Fruit fly (Drosophila melanogaster): ENCODE measurements around the gene CG42784.
A peak's percentile ranks its signal among the peaks of the same experiment; 100 is the strongest.

The CG42784 gene

DNA sequence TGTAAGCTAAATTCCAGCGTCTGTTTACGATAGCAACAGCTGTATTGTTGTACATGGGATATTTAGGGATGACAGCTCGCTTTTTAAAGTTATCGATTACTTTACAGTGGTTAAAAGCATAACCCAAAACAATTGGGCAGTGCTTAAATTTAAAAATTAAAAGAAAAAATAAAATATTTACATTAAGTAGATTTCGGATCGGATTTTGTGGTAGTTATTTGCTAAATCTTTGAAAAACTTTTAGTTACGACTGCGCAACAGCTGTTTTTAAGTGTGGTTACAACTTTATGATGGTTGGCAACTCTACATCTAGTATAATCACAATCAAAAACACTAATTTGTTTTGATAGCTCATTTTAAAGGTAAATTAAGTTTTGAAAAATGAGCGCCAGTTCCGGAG is 28.0 kb upstream of the CG42784 start, which contains the start of the genes Ing5 and CG7099:
Gene Ing5, minus strand, starts transcription at position 58 of the 400 bp plus-strand sequence.
Gene CG7099, plus strand, starts transcription at position 317 of the 400 bp plus-strand sequence.
- TF ChIP-seq CG17806 (tag; optimal IDR thresholded peaks at IDR 0.05) (peak; percentile 94), CG10348 (GFP tag; IDR thresholded peaks at IDR 0.05) (peak; percentile 63), Ets98B (GFP tag; IDR thresholded peaks at IDR 0.05) (peak; percentile 93), Pif1A (GFP tag; optimal IDR thresholded peaks at IDR 0.05) (no peak), CG13204 (GFP tag; optimal IDR thresholded peaks at IDR 0.05) (no peak), rn (GFP tag; IDR thresholded peaks at IDR 0.05) (peak; percentile 87), EcR (GFP tag; optimal IDR thresholded peaks at IDR 0.05) (no peak), gl (tag; optimal IDR thresholded peaks at IDR 0.05) (peak; percentile 77), Pif1B (GFP tag; optimal IDR thresholded peaks at IDR 0.05) (peak; percentile 93), CG34367 (tag; optimal IDR thresholded peaks at IDR 0.05) (peak; percentile 88), fd96Ca (GFP tag; IDR thresholded peaks at IDR 0.05) (peak; percentile 93), Snoo (tag; optimal IDR thresholded peaks at IDR 0.05) (peak; percentile 95), CG15710 (tag; optimal IDR thresholded peaks at IDR 0.05) (peak; percentile 93), CG4496 (GFP tag; IDR thresholded peaks at IDR 0.05) (peak; percentile 96), CG14655 (GFP tag; optimal IDR thresholded peaks at IDR 0.05) (no peak), CG32121 (GFP tag; IDR thresholded peaks at IDR 0.05) (peak; percentile 93), CG8301 (tag; optimal IDR thresholded peaks at IDR 0.05) (peak; percentile 89), CG12605 (GFP tag; IDR thresholded peaks at IDR 0.05) (peak; percentile 89), CG8159 (tag; optimal IDR thresholded peaks at IDR 0.05) (peak; percentile 93), D1 (tag; optimal IDR thresholded peaks at IDR 0.05) (no peak), CG9948 (tag; optimal IDR thresholded peaks at IDR 0.05) (peak; percentile 92)

DNA sequence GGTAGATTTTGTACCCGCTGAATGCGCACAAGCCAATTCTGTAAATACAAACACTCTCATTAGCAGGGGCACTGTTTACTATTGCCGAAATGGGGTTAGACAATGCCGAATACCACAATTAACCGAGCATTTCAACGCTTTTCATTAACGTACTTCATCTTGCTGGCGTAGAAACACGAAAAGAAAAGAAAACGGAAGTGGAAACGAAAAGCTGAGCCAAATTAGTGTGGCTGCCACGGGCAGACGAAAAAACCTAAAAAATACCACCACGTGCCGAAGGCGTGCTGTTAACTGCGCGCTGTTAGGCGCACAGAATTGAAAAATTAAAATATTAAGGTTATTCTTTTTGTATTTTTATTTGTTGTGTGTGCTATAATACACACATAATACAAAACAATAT is 20.3 kb upstream of the CG42784 start, which contains the start of gene RpL24:
Gene RpL24, minus strand, starts transcription at position 229 of the 400 bp plus-strand sequence.
- TF ChIP-seq CG10348 (GFP tag; IDR thresholded peaks at IDR 0.05) = no peak
- TF ChIP-seq gl (tag; optimal IDR thresholded peaks at IDR 0.05) = peak; percentile 80
- TF ChIP-seq rn (GFP tag; IDR thresholded peaks at IDR 0.05) = peak; percentile 62; the same call in 1 of the 2 replicates
- TF ChIP-seq CG14655 (GFP tag; optimal IDR thresholded peaks at IDR 0.05) = no peak
- peak; percentile 84 for TF ChIP-seq Pif1B (GFP tag; optimal IDR thresholded peaks at IDR 0.05)
- peak; percentile 89 for TF ChIP-seq Pif1A (GFP tag; optimal IDR thresholded peaks at IDR 0.05)
- TF ChIP-seq CG32121 (GFP tag; IDR thresholded peaks at IDR 0.05) = peak; percentile 62; the same call in 1 of the 2 replicates
- TF ChIP-seq EcR (GFP tag; optimal IDR thresholded peaks at IDR 0.05) = no peak
- TF ChIP-seq Snoo (tag; optimal IDR thresholded peaks at IDR 0.05) = peak; percentile 95
- TF ChIP-seq CG17806 (tag; optimal IDR thresholded peaks at IDR 0.05) = peak; percentile 25
- TF ChIP-seq CG12605 (GFP tag; IDR thresholded peaks at IDR 0.05) = peak; percentile 81
- peak; percentile 80 for TF ChIP-seq Ets98B (GFP tag; IDR thresholded peaks at IDR 0.05)
- TF ChIP-seq CG34367 (tag; optimal IDR thresholded peaks at IDR 0.05) = peak; percentile 82
- peak; percentile 70 for TF ChIP-seq CG15710 (tag; optimal IDR thresholded peaks at IDR 0.05)
- TF ChIP-seq CG9948 (tag; optimal IDR thresholded peaks at IDR 0.05) = peak; percentile 8
- TF ChIP-seq fd96Ca (GFP tag; IDR thresholded peaks at IDR 0.05) = peak; percentile 63; the same call in 1 of the 3 replicates
- no peak for TF ChIP-seq D1 (tag; optimal IDR thresholded peaks at IDR 0.05)
- no peak for TF ChIP-seq CG13204 (GFP tag; optimal IDR thresholded peaks at IDR 0.05)
- TF ChIP-seq CG8159 (tag; optimal IDR thresholded peaks at IDR 0.05) = peak; percentile 66
- TF ChIP-seq CG4496 (GFP tag; IDR thresholded peaks at IDR 0.05) = peak; percentile 92
- peak; percentile 59 for TF ChIP-seq CG8301 (tag; optimal IDR thresholded peaks at IDR 0.05)

- no peak for TF ChIP-seq CG4496 (GFP tag; IDR thresholded peaks at IDR 0.05)
Observed at dm6 chr2L:13396084-13396483, 19.1 kb upstream of the CG42784 start, which contains the start of gene CG16957. Gene CG16957, minus strand, starts transcription at chr2L:13396184.

DNA sequence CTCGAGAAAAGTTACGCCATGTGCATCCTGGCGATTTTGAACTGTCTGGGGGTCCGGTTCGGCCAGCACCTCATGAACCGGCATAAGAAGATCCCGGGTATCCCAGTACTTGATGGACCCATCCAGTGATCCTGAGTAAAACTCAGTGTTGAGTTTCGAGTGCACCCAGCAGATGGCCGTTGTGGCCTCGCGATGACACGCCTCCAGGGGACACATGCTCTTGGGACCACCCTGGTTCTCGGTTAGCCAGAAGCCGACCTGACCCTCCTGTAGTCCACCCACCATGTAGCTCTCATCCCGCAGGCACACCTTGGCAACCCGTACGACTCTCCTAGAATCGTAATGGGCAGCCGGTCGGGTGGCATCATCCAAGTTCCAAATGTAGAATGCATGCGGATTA is 17.8 kb upstream of the CG42784 start:
- TF ChIP-seq rn (GFP tag; IDR thresholded peaks at IDR 0.05) (no peak), Ets98B (GFP tag; IDR thresholded peaks at IDR 0.05) (no peak), CG13204 (GFP tag; optimal IDR thresholded peaks at IDR 0.05) (no peak), CG8159 (tag; optimal IDR thresholded peaks at IDR 0.05) (no peak), CG34367 (tag; optimal IDR thresholded peaks at IDR 0.05) (no peak), CG10348 (GFP tag; IDR thresholded peaks at IDR 0.05) (no peak), CG9948 (tag; optimal IDR thresholded peaks at IDR 0.05) (no peak)

DNA sequence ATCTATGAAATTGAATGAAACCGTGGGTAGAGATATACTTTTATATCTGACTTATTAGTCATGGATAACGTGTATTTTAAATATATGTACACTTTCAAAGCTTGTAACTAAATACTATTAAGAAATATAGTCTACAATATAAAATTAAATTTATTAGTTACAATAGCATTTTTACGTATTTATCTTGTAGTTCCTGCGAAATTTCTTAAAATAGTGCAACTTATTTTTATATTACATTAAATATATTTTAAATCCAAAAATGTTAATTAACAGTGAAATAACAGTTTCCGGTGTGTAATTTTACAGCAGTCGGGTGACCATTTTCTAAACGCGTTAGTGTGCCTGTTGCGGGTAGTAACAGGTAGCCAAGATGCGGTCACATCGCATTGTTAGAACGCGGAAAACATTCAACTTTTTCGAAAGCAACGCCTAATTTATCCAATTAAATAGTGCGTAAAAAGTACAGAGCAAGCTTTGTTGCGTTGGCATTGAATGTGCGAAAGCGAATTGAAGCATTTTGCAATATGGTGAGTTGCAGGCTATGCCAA is 16.5 kb upstream of the CG42784 start, which contains the start of the genes CG10859 and CG7110:
Gene CG10859, minus strand, starts transcription at position 51 of the 548 bp plus-strand sequence.
Gene CG7110, plus strand, starts transcription at position 378 of the 548 bp plus-strand sequence.
- peak; percentile 49 for TF ChIP-seq Snoo (tag; optimal IDR thresholded peaks at IDR 0.05)
- TF ChIP-seq CG34367 (tag; optimal IDR thresholded peaks at IDR 0.05) = peak; percentile 10
- TF ChIP-seq Ets98B (GFP tag; IDR thresholded peaks at IDR 0.05) = no peak

- TF ChIP-seq CG4496 (GFP tag; IDR thresholded peaks at IDR 0.05) (0 out of 3 replicates have a peak, but pooled peaks have one; percentile 29), Pif1A (GFP tag; optimal IDR thresholded peaks at IDR 0.05) (peak; percentile 27), CG8301 (tag; optimal IDR thresholded peaks at IDR 0.05) (peak; percentile 35), CG14655 (GFP tag; optimal IDR thresholded peaks at IDR 0.05) (peak; percentile 41), CG13204 (GFP tag; optimal IDR thresholded peaks at IDR 0.05) (no peak), CG32121 (GFP tag; IDR thresholded peaks at IDR 0.05) (0 out of 2 replicates have a peak, but pooled peaks have one; percentile 26), CG15710 (tag; optimal IDR thresholded peaks at IDR 0.05) (no peak), CG9948 (tag; optimal IDR thresholded peaks at IDR 0.05) (peak; percentile 2)
Observed at dm6 chr2L:13399565-13399964, 15.7 kb upstream of the CG42784 start.
